Fruit fly (Drosophila melanogaster): ENCODE results near the gene CG46441.

DNA sequence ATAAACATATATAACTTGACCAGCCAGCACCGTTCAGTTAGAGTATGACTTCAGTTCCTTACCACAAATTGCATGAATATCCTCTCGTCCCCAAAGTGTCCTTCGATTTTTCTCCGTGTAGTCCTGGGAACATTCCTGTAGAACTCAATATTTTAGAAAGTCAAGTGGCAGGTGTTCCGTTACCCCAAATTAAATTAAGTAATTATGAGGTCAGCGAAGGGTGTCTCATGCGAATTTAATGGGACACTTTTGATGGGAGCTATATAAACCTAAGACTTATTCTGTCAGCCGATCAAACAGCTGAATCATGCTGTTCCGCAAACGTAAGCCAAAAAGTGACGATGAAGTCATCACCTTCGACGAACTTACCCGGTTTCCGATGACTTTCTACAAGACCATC is 2.7 kb upstream of the CG46441 start, which contains the start of gene Or92a:
- no peak for TF ChIP-seq HLH106 (tag; optimal IDR thresholded peaks at IDR 0.05)
- TF ChIP-seq pan (optimal IDR thresholded peaks at IDR 0.05) = no peak
- no peak for TF ChIP-seq h (GFP tag; optimal IDR thresholded peaks at IDR 0.05)
- no peak for TF ChIP-seq Dfd (GFP tag; optimal IDR thresholded peaks at IDR 0.05)
- no peak for TF ChIP-seq Sp1 (GFP tag; optimal IDR thresholded peaks at IDR 0.05)
- TF ChIP-seq OdsH (GFP tag; optimal IDR thresholded peaks at IDR 0.05) = no peak
- no peak for TF ChIP-seq Abd-B (GFP tag; optimal IDR thresholded peaks at IDR 0.05)
- TF ChIP-seq brk (GFP tag; optimal IDR thresholded peaks at IDR 0.05) = no peak
- TF ChIP-seq foxo (GFP tag; optimal IDR thresholded peaks at IDR 0.05) = no peak
- no peak for TF ChIP-seq br (GFP tag; optimal IDR thresholded peaks at IDR 0.05)

All from whole organism, wandering third instar larva.